Fruit fly (Drosophila melanogaster): Measurements from ENCODE around the gene Axn.

Gene Axn

DNA sequence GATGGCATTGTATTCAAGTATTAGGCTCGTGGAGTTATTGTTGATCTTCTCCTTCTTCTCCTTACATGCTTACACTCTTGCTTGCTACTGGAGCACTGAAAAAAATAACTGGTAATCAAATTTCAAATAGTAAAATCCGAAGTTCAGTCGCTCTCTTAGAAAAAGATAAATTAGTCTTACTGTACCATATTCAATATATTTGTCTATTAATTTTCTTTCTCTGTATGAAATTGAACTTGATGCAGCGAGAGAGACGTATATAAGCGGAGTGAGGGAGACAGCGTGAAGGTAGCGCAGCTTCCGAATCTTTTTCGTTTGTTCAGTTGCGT, 38.5 kb downstream of the Axn start (continued):
- TF ChIP-seq E2f1 (GFP tag; IDR thresholded peaks at IDR 0.05) (peak; percentile 92), fd102C (GFP tag; optimal IDR thresholded peaks at IDR 0.05) (no peak), dati (GFP tag; IDR thresholded peaks at IDR 0.05) (peak; percentile 83), CG2875 (GFP tag; optimal IDR thresholded peaks at IDR 0.05) (peak; percentile 82), HmgZ (tag; optimal IDR thresholded peaks at IDR 0.05) (peak; percentile 36), ATbp (GFP tag; optimal IDR thresholded peaks at IDR 0.05) (peak; percentile 88), CG12236 (GFP tag; optimal IDR thresholded peaks at IDR 0.05) (no peak), CG31388 (GFP tag; optimal IDR thresholded peaks at IDR 0.05) (peak; percentile 59), CG1024 (GFP tag; IDR thresholded peaks at IDR 0.05) (peak; percentile 93), CG17568 (GFP tag; optimal IDR thresholded peaks at IDR 0.05) (peak; percentile 37), pfk (GFP tag; optimal IDR thresholded peaks at IDR 0.05) (no peak), CG7786 (GFP tag; optimal IDR thresholded peaks at IDR 0.05) (peak; percentile 60), CG3726 (GFP tag; IDR thresholded peaks at IDR 0.05) (peak; percentile 85; the same call in 1 of the 3 replicates), kah (GFP tag; optimal IDR thresholded peaks at IDR 0.05) (peak; percentile 86), CG14860 (GFP tag; IDR thresholded peaks at IDR 0.05; ENCODE audit: partially characterized antibody) (no peak), zfh1 (GFP tag; IDR thresholded peaks at IDR 0.05) (peak; percentile 96), kni (GFP tag; optimal IDR thresholded peaks at IDR 0.05) (peak; percentile 49), Opbp (GFP tag; IDR thresholded peaks at IDR 0.05; ENCODE audit: partially characterized antibody) (no peak), bab2 (GFP tag; optimal IDR thresholded peaks at IDR 0.05) (peak; percentile 87), CG15073 (GFP tag; optimal IDR thresholded peaks at IDR 0.05) (no peak), CG14050 (GFP tag; IDR thresholded peaks at IDR 0.05) (peak; percentile 91), Nf-YB (GFP tag; optimal IDR thresholded peaks at IDR 0.05) (peak; percentile 43), cwo (GFP tag; optimal IDR thresholded peaks at IDR 0.05) (peak; percentile 78), tup (GFP tag; optimal IDR thresholded peaks at IDR 0.05) (peak; percentile 71), Optix (GFP tag; IDR thresholded peaks at IDR 0.05) (peak; percentile 85), Sox102F (GFP tag; optimal IDR thresholded peaks at IDR 0.05) (peak; percentile 88), CG18764 (GFP tag; optimal IDR thresholded peaks at IDR 0.05) (peak; percentile 79), Asciz (GFP tag; optimal IDR thresholded peaks at IDR 0.05) (peak; percentile 96), CG2712 (tag; optimal IDR thresholded peaks at IDR 0.05) (peak; percentile 87), CG3065 (GFP tag; optimal IDR thresholded peaks at IDR 0.05) (peak; percentile 28), sc (optimal IDR thresholded peaks at IDR 0.05) (no peak), sc (GFP tag; optimal IDR thresholded peaks at IDR 0.05) (peak; percentile 53), Med (GFP tag) (peak; percentile 97), nerfin-1 (tag; optimal IDR thresholded peaks at IDR 0.05) (peak; percentile 89), ato (GFP tag; IDR thresholded peaks at IDR 0.05; ENCODE audit: partially characterized antibody) (no peak), Nf-YC (tag; optimal IDR thresholded peaks at IDR 0.05) (peak; percentile 67), jigr1 (GFP tag; IDR thresholded peaks at IDR 0.05) (peak; percentile 75), CG15269 (tag; optimal IDR thresholded peaks at IDR 0.05) (peak; percentile 78), CG1603 (tag; optimal IDR thresholded peaks at IDR 0.05) (peak; percentile 93), Sry-β (GFP tag; optimal IDR thresholded peaks at IDR 0.05) (peak; percentile 59), CG34224 (GFP tag; IDR thresholded peaks at IDR 0.05; ENCODE audit: partially characterized antibody) (no peak), CG12299 (tag; optimal IDR thresholded peaks at IDR 0.05) (peak; percentile 48), fd64A (GFP tag; optimal IDR thresholded peaks at IDR 0.05) (peak; percentile 84), Lim3 (GFP tag; IDR thresholded peaks at IDR 0.05) (peak; percentile 74), CG8089 (GFP tag; optimal IDR thresholded peaks at IDR 0.05) (peak; percentile 71), CG14014 (GFP tag; IDR thresholded peaks at IDR 0.05) (peak; percentile 92), CG7928 (GFP tag; optimal IDR thresholded peaks at IDR 0.05) (peak; percentile 17), CG14965 (GFP tag; optimal IDR thresholded peaks at IDR 0.05; ENCODE audit: borderline replicate concordance) (peak; percentile 49), CG16815 (GFP tag; optimal IDR thresholded peaks at IDR 0.05) (peak; percentile 27), CG9215 (GFP tag; IDR thresholded peaks at IDR 0.05) (peak; percentile 57), emc (GFP tag; optimal IDR thresholded peaks at IDR 0.05) (peak; percentile 79)

Data from whole organism, embryonic.